Worm (Caenorhabditis elegans): Measurements from ENCODE around the gene C45G9.8.

DNA sequence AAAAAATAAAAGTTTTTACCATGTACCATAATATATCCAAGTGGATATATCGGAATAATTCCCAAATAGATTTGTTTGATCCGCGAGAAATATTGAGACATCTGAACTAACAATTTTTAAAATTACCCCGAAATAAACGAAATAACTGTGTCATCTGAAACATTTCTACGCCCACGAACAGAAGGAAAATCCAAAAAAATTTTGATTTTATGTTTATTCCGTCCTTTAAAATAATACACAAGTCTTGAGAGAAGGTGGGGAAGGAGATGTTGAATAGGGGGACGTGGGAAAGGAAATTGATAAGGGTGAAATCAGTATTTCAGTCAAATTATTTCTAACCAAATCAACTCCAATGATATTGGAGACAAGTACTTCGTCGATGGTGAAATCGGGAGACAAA lies 44.7 kb downstream of the C45G9.8 start, which contains the start of gene R144.11:
- TF ChIP-seq mep-1 (tag; optimal IDR thresholded peaks at IDR 0.05) = no peak
- peak; percentile 79 for TF ChIP-seq aly-2 (tag; optimal IDR thresholded peaks at IDR 0.05)

All from whole organism, L1 larva.